Worm (Caenorhabditis elegans): ENCODE data around the gene srh-283.

DNA sequence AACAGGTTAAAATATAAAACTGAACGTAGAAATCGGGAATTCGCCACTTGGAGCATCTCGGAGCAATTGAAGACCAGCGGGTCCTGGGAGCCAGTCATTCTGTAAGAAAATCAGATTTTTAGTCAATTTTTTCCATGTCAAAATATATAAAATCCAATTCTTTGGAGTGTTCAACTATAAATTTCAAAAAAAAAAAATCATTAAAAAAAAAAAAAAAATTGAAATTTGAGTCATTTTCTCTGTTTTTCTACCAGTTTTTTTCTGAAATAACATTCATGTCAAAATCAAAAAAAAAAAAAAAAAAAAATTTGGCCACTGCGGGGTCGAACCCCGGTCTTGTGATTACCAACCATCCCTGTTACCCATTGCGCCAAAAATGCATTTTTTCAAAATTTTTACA is 18.4 kb downstream of the srh-283 start, which contains the start of gene srab-12:
- TF ChIP-seq ceh-32 (tag; optimal IDR thresholded peaks at IDR 0.05; ENCODE audit: poor library complexity) (no peak), fkh-10 (GFP tag; optimal IDR thresholded peaks at IDR 0.05) (no peak), fos-1 (tag; optimal IDR thresholded peaks at IDR 0.05) (no peak), daf-19 (GFP tag; conservative IDR thresholded peaks at IDR 0.05) (no peak), lim-7 (GFP tag; IDR thresholded peaks at IDR 0.05) (no peak), ces-1 (GFP tag; optimal IDR thresholded peaks at IDR 0.05) (no peak), aly-2 (tag; optimal IDR thresholded peaks at IDR 0.05) (no peak), dmd-9 (GFP tag; IDR thresholded peaks at IDR 0.05) (no peak), mdl-1 (tag; optimal IDR thresholded peaks at IDR 0.05) (no peak), nhr-6 (tag; optimal IDR thresholded peaks at IDR 0.05) (no peak), nhr-237 (tag; optimal IDR thresholded peaks at IDR 0.05) (no peak), unc-62 (GFP tag; optimal IDR thresholded peaks at IDR 0.05 in 1 of 2) (no peak), unc-62 (tag; optimal IDR thresholded peaks at IDR 0.05) (no peak)
